Worm (Caenorhabditis elegans): Measurements from ENCODE around the gene T16G1.3.

The T16G1.3 gene

DNA sequence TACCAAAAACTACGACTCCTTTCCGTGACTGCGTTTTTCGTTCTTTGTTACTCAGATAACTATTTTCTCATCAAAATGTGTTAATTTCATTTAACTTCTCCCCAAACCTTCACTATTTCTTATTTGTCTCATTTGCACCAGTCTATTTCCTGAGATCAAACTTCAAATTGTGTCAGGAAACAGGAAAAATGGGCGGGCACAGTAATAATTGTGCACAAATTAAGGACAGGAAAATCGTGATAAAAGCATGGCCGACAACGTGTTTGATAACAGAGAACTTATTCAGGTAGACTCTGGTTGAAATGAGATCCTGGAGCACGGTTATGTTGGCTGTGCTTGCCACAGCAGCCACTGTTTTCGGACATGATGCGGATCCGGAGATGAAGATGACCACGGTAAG lies 24.4 kb downstream of the T16G1.3 start, which contains the start of gene lipl-1:
TSS of gene lipl-1 (plus strand) at position 282 of the 400 bp plus-strand sequence.
- TF ChIP-seq nhr-11 (tag; optimal IDR thresholded peaks at IDR 0.05) (no peak), gmeb-2 (tag; optimal IDR thresholded peaks at IDR 0.05) (no peak), fkh-6 (tag; optimal IDR thresholded peaks at IDR 0.05) (no peak), nfya-1 (tag; optimal IDR thresholded peaks at IDR 0.05) (no peak), K09A11.1 (tag; optimal IDR thresholded peaks at IDR 0.05; ENCODE audit: insufficient read depth) (no peak), pha-2 (tag; optimal IDR thresholded peaks at IDR 0.05) (no peak), ahr-1 (tag; optimal IDR thresholded peaks at IDR 0.05) (no peak), fkh-10 (GFP tag; optimal IDR thresholded peaks at IDR 0.05) (no peak), tbx-2 (tag; optimal IDR thresholded peaks at IDR 0.05) (no peak), ceh-45 (GFP tag; IDR thresholded peaks at IDR 0.05) (no peak), sox-2 (GFP tag; IDR thresholded peaks at IDR 0.05) (no peak), ets-4 (tag; optimal IDR thresholded peaks at IDR 0.05) (no peak), elt-4 (tag; optimal IDR thresholded peaks at IDR 0.05) (no peak), rnt-1 (tag; optimal IDR thresholded peaks at IDR 0.05) (no peak), eyg-1 (tag; optimal IDR thresholded peaks at IDR 0.05) (no peak), pax-1 (tag; optimal IDR thresholded peaks at IDR 0.05) (no peak), ceh-2 (tag; optimal IDR thresholded peaks at IDR 0.05) (no peak), npax-4 (tag; optimal IDR thresholded peaks at IDR 0.05) (no peak)

DNA sequence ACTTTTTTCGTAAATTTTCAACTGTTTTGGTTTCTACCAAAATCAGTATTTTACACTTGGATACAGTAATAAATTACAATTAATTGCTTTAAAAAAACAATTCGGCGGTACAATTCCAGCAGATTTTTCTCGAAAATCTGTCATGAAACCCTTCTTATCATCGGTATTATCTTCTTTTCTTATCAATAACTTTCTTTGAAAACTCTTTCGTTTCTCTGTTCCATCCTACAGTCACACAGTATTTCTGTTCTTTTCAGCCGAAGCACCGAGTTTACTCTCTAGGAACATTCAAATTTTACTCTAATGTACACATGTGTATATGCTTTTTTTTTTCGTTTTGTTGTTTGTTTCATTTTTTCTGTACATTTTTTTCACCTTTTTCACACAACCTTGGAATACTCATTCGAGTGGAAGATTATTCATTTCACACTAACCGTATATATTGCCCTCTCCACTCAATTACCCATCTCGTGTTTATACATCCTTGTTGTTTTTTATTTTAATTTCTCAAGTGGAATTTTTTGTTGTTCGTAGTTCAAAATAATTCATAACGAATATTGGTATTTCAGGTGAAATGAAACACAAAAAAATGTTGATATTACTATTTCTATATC lies 34.5 kb downstream of the T16G1.3 start, which contains the start of gene nid-1:
TSS of gene nid-1 (plus strand) at position 564 of the 614 bp plus-strand sequence.
- TF ChIP-seq pha-4 (tag; optimal IDR thresholded peaks at IDR 0.05) = no peak
- no peak for TF ChIP-seq rnt-1 (tag; optimal IDR thresholded peaks at IDR 0.05)
- TF ChIP-seq fkh-10 (GFP tag; optimal IDR thresholded peaks at IDR 0.05) = no peak
- TF ChIP-seq ahr-1 (tag; optimal IDR thresholded peaks at IDR 0.05) = no peak
- no peak for TF ChIP-seq madf-2 (tag; optimal IDR thresholded peaks at IDR 0.05)
- no peak for TF ChIP-seq F13H6.1 (tag; optimal IDR thresholded peaks at IDR 0.05)
- peak; percentile 68 for TF ChIP-seq elt-2 (tag; optimal IDR thresholded peaks at IDR 0.05)
- TF ChIP-seq ref-2 (tag; optimal IDR thresholded peaks at IDR 0.05) = no peak

ce11 chrV:12908614-12909013 lies 35.5 kb downstream of the T16G1.3 start:
- TF ChIP-seq ceh-34 (tag; optimal IDR thresholded peaks at IDR 0.05) (peak; percentile 6), ceh-2 (tag; optimal IDR thresholded peaks at IDR 0.05) (no peak)

DNA sequence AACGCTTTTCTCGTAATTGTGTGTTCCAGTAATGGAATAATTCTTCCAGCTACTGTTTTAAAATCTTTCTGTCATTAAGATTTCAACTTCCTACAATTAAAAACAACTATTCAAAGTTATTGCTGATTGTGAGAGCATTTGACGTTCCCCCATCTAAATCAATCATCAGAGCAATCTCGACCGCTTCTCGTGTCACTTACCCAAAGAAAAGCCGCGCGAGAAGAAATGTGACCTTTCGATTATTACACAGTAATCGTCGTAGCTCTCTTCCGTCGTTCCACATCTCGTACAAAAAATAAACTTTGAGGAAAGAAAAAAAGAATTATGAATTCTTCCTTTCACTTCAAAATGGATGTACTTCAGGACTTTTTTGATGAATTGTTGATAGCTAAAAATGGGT lies 36.7 kb downstream of the T16G1.3 start:
- TF ChIP-seq unc-55 (GFP tag; optimal IDR thresholded peaks at IDR 0.05) (peak; percentile 73), ceh-30 (tag; optimal IDR thresholded peaks at IDR 0.05) (no peak)

DNA sequence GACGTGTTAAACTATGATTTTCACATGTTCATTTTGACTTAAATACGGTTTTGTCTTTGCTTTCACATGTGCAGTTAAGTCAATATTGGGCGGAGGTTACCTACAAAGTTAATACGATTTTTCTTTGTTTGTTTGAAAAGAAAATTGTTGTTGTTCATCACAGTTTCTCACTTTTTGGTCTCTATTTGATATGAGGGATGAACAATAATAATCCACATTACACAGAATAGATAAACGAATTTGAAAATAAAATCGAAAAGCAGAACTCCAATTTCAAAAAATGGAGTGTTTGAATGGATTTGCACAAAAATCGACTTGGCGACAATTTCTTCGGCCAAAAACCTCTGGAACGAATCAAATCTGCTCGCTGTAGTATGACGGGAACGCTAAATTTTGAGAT lies 37.4 kb downstream of the T16G1.3 start, which contains the start of gene ttr-29:
TSS of gene ttr-29 (minus strand) at position 101 of the 400 bp plus-strand sequence.
- TF ChIP-seq fax-1 (tag; optimal IDR thresholded peaks at IDR 0.05) (no peak), dmd-4 (tag; optimal IDR thresholded peaks at IDR 0.05; ENCODE audit: borderline replicate concordance) (no peak), ceh-9 (tag; optimal IDR thresholded peaks at IDR 0.05) (no peak), fkh-10 (GFP tag; optimal IDR thresholded peaks at IDR 0.05) (no peak), dve-1 (tag; optimal IDR thresholded peaks at IDR 0.05) (no peak), ztf-16 (tag; optimal IDR thresholded peaks at IDR 0.05) (no peak), ceh-19 (GFP tag; optimal IDR thresholded peaks at IDR 0.05) (no peak), pha-2 (tag; optimal IDR thresholded peaks at IDR 0.05) (no peak), pag-3 (tag; optimal IDR thresholded peaks at IDR 0.05; ENCODE audit: borderline replicate concordance) (no peak), ceh-31 (tag; optimal IDR thresholded peaks at IDR 0.05) (no peak), K02D7.2 (tag; optimal IDR thresholded peaks at IDR 0.05) (no peak), hlh-6 (tag; optimal IDR thresholded peaks at IDR 0.05) (no peak), hlh-15 (tag; optimal IDR thresholded peaks at IDR 0.05) (no peak), ceh-18 (tag; optimal IDR thresholded peaks at IDR 0.05) (no peak), ceh-30 (tag; optimal IDR thresholded peaks at IDR 0.05) (no peak)

Data from whole organism, late embryonic.